Worm (Caenorhabditis elegans) whole organism, L1 larva: ENCODE measurements around the gene dpf-5.

Experiments used
- aha-1 ChIP-seq: fragments of 150-350 bp; optimal IDR thresholded peaks from 2 replicates; lab custom pipeline; 2014; ENCODE audit warnings: missing biosample characterization, missing genetic modification characterization
- blmp-1 ChIP-seq: fragments of 150-350 bp; optimal IDR thresholded peaks from 2 replicates; lab custom pipeline; 2014; ENCODE audit warnings: missing biosample characterization, missing genetic modification characterization
- egl-27 ChIP-seq, 2 experiments: fragments of 150-350 bp in 1 of 2; sonication (generic microtip); optimal IDR thresholded peaks; 3 replicates each; lab custom pipeline; 2017 to 2018; ENCODE audit warnings: missing biosample characterization in 2 of 2, missing genetic modification characterization in 2 of 2, missing genetic modification reagents in 2 of 2
- isw-1 ChIP-seq: fragments of 200-800 bp; sonication (Bioruptor generic); IDR thresholded peaks from 2 replicates; pipeline ENCODE4 v1.3.6; 2022; ENCODE audit warnings: missing genetic modification characterization, missing compliant biosample characterization
- ztf-11 ChIP-seq, 2 experiments: sonication (generic microtip); optimal IDR thresholded peaks; 2 replicates each; lab custom pipeline; 2016 to 2017; ENCODE audit warnings: missing genetic modification characterization in 2 of 2, missing biosample characterization in 1 of 2, missing compliant biosample characterization in 1 of 2

DNA sequence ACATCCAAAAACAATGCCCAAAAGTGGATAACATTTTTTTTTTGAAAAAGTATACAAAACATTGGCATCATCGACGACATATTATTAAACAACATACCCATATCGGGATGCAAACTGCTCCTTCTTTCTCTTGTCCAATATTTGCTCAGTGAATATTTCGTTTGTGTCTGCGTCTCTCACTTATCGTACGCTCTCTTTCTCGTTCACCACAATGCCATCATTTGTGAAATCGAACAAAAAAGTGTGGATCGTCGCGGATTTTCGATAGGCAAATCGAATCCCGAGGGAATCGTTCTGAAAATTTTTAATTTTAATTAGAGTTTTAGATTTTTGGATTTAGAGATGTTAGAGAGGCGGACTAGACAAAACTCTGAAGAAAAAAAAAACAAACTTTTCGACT lies 40.4 kb upstream of the dpf-5 start, which contains the start of gene tat-2:
- no peak for TF ChIP-seq egl-27 (tag; optimal IDR thresholded peaks at IDR 0.05; lab: Kevin White, UChicago)
- TF ChIP-seq blmp-1 (tag; lab: Kevin White, UChicago) = no peak
- TF ChIP-seq isw-1 = no peak
- TF ChIP-seq aha-1 (tag; lab: Kevin White, UChicago) = no peak
- no peak for TF ChIP-seq ztf-11 (tag; optimal IDR thresholded peaks at IDR 0.05; lab: Kevin White, UChicago)
